Fruit fly (Drosophila melanogaster) whole organism: ENCODE measurements around the gene CG3224.
A peak's percentile ranks its signal among the peaks of the same experiment; 100 is the strongest.

Experiments
- CG8478 ChIP-seq: fragments of >200 bp; optimal IDR thresholded peaks from 2 replicates; lab custom pipeline; 2018; ENCODE audit warnings: inconsistent platforms
- Dll ChIP-seq: fragments of >200 bp; optimal IDR thresholded peaks from 2 replicates; lab custom pipeline; 2017
- EcR ChIP-seq, 2 experiments: fragments of >200 bp; optimal IDR thresholded peaks; 2 replicates each; lab custom pipeline; 2017; ENCODE audit warnings: missing biosample characterization in 2 of 2, missing genetic modification characterization in 2 of 2, missing genetic modification reagents in 2 of 2
- pan ChIP-seq: fragments of >200 bp; optimal IDR thresholded peaks from 2 replicates; lab custom pipeline; 2017
- psq ChIP-seq: fragments of >200 bp; optimal IDR thresholded peaks from 2 replicates; lab custom pipeline; 2017
- usp ChIP-seq: fragments of >200 bp; optimal IDR thresholded peaks from 2 replicates; lab custom pipeline; 2017; ENCODE audit warnings: missing biosample characterization, missing genetic modification characterization, mixed read lengths

The CG3224 gene

DNA sequence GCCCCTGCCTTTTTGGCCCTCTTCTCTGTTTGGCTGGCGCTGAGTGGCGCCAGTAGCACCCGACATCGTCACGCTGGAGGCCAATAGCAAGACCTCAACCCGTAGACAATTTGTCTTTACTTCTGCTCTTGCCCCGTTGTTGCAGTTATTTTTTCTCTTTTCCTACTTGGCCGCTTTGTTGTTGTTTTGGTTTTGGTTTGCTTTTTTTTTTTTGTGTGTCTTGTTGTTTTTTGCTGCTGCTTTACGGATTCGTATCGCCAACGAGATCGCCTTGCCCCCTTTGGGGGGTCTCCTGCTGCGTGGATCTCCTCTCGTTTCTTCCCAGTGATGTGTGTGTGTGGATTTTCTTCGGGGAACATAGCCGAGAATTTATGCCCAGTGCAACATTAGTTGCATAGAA is 29.4 kb downstream of the CG3224 start:
- no peak for TF ChIP-seq CG8478 (lab: Kevin White, UChicago)
- TF ChIP-seq usp, result no peak
- no peak for TF ChIP-seq EcR (GFP tag; optimal IDR thresholded peaks at IDR 0.05; lab: Kevin White, UChicago)
- TF ChIP-seq Dll (lab: Kevin White, UChicago), result no peak
- TF ChIP-seq psq, result no peak
- no peak for TF ChIP-seq pan (lab: Kevin White, UChicago)

- TF ChIP-seq CG8478 (lab: Kevin White, UChicago) (no peak), usp (no peak), EcR (GFP tag; optimal IDR thresholded peaks at IDR 0.05; lab: Kevin White, UChicago) (no peak), psq (no peak)
Measured at dm6 chrX:6624977-6625591, 36.2 kb downstream of the CG3224 start.

DNA sequence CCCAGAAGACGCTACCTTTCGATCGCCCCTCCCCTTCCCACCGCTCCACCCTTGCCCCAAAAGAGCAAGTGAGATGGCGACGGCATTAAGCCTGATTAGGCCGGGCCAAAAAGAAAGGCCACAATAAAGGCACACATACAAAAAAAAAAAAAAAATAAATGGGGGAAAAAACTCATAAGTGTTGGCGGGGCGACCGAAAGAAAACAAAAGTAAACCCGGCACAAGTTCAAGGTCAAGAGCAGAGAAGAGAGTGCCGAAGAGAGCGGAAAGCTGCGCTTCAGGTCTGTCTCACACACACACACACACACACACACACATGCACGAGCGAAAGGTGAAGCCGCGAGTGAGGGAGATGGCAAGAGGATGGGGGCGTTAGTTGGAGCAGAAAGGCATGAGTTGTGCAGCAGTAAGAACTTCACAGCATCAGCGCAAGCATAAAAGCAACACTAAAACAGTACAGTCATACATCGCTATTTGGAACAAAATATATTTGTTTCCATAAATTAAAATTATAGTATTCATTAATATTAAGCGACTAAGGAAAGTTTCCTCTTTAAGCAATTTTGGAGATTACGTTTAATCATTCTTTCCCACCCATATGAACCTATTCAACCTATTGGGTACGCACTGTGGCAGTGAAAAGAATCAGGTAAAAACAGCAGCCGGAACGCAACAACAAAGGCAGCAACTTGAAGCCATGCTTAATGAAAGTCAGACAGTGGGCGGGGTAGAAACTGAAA is 37.1 kb downstream of the CG3224 start:
- TF ChIP-seq psq (no peak), EcR (GFP tag; optimal IDR thresholded peaks at IDR 0.05; lab: Kevin White, UChicago) (peak in 1 of 2 experiments; percentile 22)

- peak in 1 of 2 experiments; percentile 1 for TF ChIP-seq EcR (GFP tag; optimal IDR thresholded peaks at IDR 0.05; lab: Kevin White, UChicago)
- no peak for TF ChIP-seq Dll (lab: Kevin White, UChicago)
- no peak for TF ChIP-seq usp
- TF ChIP-seq pan (lab: Kevin White, UChicago), result no peak
Measured at dm6 chrX:6621566-6622006, 39.7 kb downstream of the CG3224 start.

dm6 chrX:6617372-6617771 is 43.9 kb downstream of the CG3224 start:
- TF ChIP-seq CG8478 (lab: Kevin White, UChicago), result no peak

DNA sequence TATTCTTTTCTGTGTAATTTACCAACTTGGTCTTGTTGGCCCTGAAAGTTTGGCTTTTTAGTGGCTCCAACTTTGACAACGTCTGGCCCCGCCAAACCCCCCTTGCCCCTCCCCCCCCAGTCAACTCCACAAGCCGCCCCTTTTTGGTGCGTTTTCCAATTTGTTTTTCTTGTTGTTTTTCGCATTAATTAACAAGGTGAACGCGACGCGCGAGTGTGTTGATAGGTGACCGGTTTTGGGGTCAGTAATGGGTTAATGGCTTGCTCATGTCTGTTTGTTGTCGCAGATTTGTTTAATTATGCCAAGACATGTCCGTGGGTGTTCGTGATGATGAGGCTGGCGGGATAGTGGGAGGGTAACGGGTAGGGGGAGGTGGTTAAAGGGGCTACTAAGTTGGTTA is 44.5 kb downstream of the CG3224 start:
- TF ChIP-seq usp, result no peak
- TF ChIP-seq pan (lab: Kevin White, UChicago), result no peak
- no peak for TF ChIP-seq EcR (GFP tag; optimal IDR thresholded peaks at IDR 0.05; lab: Kevin White, UChicago)
- TF ChIP-seq psq, result no peak
- no peak for TF ChIP-seq Dll (lab: Kevin White, UChicago)
- no peak for TF ChIP-seq CG8478 (lab: Kevin White, UChicago)

- TF ChIP-seq Dll (lab: Kevin White, UChicago) (no peak), usp (no peak), pan (lab: Kevin White, UChicago) (no peak), EcR (GFP tag; optimal IDR thresholded peaks at IDR 0.05; lab: Kevin White, UChicago) (no peak), psq (no peak), CG8478 (lab: Kevin White, UChicago) (no peak)
Measured at dm6 chrX:6615476-6615875, 45.8 kb downstream of the CG3224 start.

dm6 chrX:6614266-6614665 is 47.0 kb downstream of the CG3224 start:
- TF ChIP-seq psq (no peak), usp (no peak), CG8478 (lab: Kevin White, UChicago) (no peak), Dll (lab: Kevin White, UChicago) (no peak), EcR (GFP tag; optimal IDR thresholded peaks at IDR 0.05; lab: Kevin White, UChicago) (no peak), pan (lab: Kevin White, UChicago) (no peak)

dm6 chrX:6613581-6613980 is 47.7 kb downstream of the CG3224 start:
- TF ChIP-seq pan (lab: Kevin White, UChicago) (no peak), psq (no peak), usp (no peak), Dll (lab: Kevin White, UChicago) (no peak), CG8478 (lab: Kevin White, UChicago) (no peak), EcR (GFP tag; optimal IDR thresholded peaks at IDR 0.05; lab: Kevin White, UChicago) (no peak)

dm6 chrX:6612509-6612908 is 48.8 kb downstream of the CG3224 start:
- TF ChIP-seq Dll (lab: Kevin White, UChicago) (no peak), EcR (GFP tag; optimal IDR thresholded peaks at IDR 0.05; lab: Kevin White, UChicago) (no peak), usp (no peak), pan (lab: Kevin White, UChicago) (no peak), psq (no peak), CG8478 (lab: Kevin White, UChicago) (no peak)

DNA sequence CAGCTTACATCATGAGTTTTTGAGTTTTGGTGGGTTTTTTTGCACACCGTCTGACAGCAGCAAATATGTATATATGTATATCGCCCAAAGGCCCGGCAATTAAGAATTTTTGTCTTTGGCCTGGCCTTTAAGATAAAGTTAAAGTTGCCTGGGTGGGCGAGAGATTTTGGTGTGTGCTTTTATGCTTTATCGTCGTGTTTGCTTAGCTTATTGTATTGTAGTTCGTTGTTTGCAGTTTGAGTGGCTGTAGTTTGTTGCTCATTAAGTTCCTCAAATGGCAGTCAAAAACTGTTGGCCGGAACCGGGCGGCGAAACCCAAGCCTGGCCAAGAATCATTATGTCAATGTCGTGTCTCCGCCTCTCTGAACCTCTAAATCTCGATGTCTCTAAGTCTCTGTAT is 49.4 kb downstream of the CG3224 start:
- TF ChIP-seq Dll (lab: Kevin White, UChicago), result no peak
- TF ChIP-seq pan (lab: Kevin White, UChicago), result no peak
- TF ChIP-seq EcR (GFP tag; optimal IDR thresholded peaks at IDR 0.05; lab: Kevin White, UChicago), result no peak
- TF ChIP-seq usp, result no peak
- no peak for TF ChIP-seq CG8478 (lab: Kevin White, UChicago)
- TF ChIP-seq psq, result no peak
